Fruit fly (Drosophila melanogaster) whole organism, prepupa: Measurements from ENCODE around the gene cmet.

Source experiments
- CG3032 ChIP-seq: fragments of 200-800 bp; optimal IDR thresholded peaks from 2 replicates; lab custom pipeline; 2019; ENCODE audit warnings: missing biosample characterization, mild to moderate bottlenecking, missing genetic modification characterization, moderate library complexity
- Gug ChIP-seq: fragments of 200-800 bp; sonication (Bioruptor generic); IDR thresholded peaks from 2 replicates; pipeline ENCODE4 v1.3.6; 2022; ENCODE audit warnings: missing biosample characterization, missing genetic modification characterization
- dac ChIP-seq: fragments of 200-800 bp; sonication (Bioruptor generic); optimal IDR thresholded peaks from 2 replicates; lab custom pipeline; 2017; ENCODE audit warnings: missing biosample characterization, mild to moderate bottlenecking, missing genetic modification characterization

dm6 chr2L:11222079-11222478 is 46.7 kb downstream of the cmet start:
- TF ChIP-seq Gug (GFP tag; lab: Robert Waterston, UW) (no peak), CG3032 (tag; lab: Kevin White, UChicago) (peak; percentile 43), dac (no peak)
